Worm (Caenorhabditis elegans): ENCODE measurements around the gene D1053.4.

- TF ChIP-seq egl-27 (tag; optimal IDR thresholded peaks at IDR 0.05) (no peak), ztf-11 (tag; optimal IDR thresholded peaks at IDR 0.05) (no peak), blmp-1 (tag; optimal IDR thresholded peaks at IDR 0.05; ENCODE audit: insufficient read depth) (no peak), zag-1 (tag; optimal IDR thresholded peaks at IDR 0.05) (no peak), lin-13 (GFP tag; optimal IDR thresholded peaks at IDR 0.05) (no peak), elt-3 (tag; optimal IDR thresholded peaks at IDR 0.05) (no peak), unc-62 (GFP tag; optimal IDR thresholded peaks at IDR 0.05) (no peak), nhr-23 (tag; optimal IDR thresholded peaks at IDR 0.05) (no peak), ZK546.5 (tag; optimal IDR thresholded peaks at IDR 0.05) (no peak), elt-1 (tag; optimal IDR thresholded peaks at IDR 0.05) (no peak), ceh-82 (tag; optimal IDR thresholded peaks at IDR 0.05) (no peak), nhr-237 (tag; optimal IDR thresholded peaks at IDR 0.05) (no peak)
Measured at ce11 chrX:11732752-11733151, 9.2 kb upstream of the D1053.4 start.

Data from whole organism, L2 larva.